Fruit fly (Drosophila melanogaster) whole organism, adult: ENCODE measurements around the gene gwl.

ENCODE experiments used
- CG11617 ChIP-seq: fragments of 200-800 bp; sonication (Bioruptor generic); optimal IDR thresholded peaks from 2 replicates; lab custom pipeline; 2017; ENCODE audit warnings: mild to moderate bottlenecking, missing biosample characterization, missing genetic modification reagents, missing genetic modification characterization
- CG12768 ChIP-seq: fragments of 200-800 bp; sonication (Bioruptor generic); optimal IDR thresholded peaks from 2 replicates; lab custom pipeline; 2017; ENCODE audit warnings: missing biosample characterization, missing genetic modification characterization, mild to moderate bottlenecking, moderate library complexity, missing genetic modification reagents
- CG14711 ChIP-seq: fragments of 200-800 bp; sonication (Bioruptor generic); optimal IDR thresholded peaks from 2 replicates; lab custom pipeline; 2018; ENCODE audit warnings: missing biosample characterization, mild to moderate bottlenecking, missing genetic modification characterization, moderate library complexity
- CG33017 ChIP-seq: fragments of 200-800 bp; sonication (Bioruptor generic); optimal IDR thresholded peaks from 2 replicates; lab custom pipeline; 2018; ENCODE audit warnings: missing biosample characterization, mild to moderate bottlenecking, missing genetic modification characterization, moderate library complexity
- CG7045 ChIP-seq: fragments of 200-800 bp; sonication (Bioruptor generic); optimal IDR thresholded peaks from 2 replicates; lab custom pipeline; 2017; ENCODE audit warnings: missing biosample characterization, mild to moderate bottlenecking, missing genetic modification characterization
- Clk ChIP-seq: fragments of 200-800 bp; sonication (Bioruptor generic); optimal IDR thresholded peaks from 2 replicates; lab custom pipeline; 2017; ENCODE audit warnings: missing biosample characterization, missing genetic modification characterization
- Crg-1 ChIP-seq: fragments of 200-800 bp; sonication (Bioruptor generic); optimal IDR thresholded peaks from 2 replicates; lab custom pipeline; 2016; ENCODE audit warnings: missing biosample characterization, missing genetic modification characterization
- bab1 ChIP-seq: fragments of 200-800 bp; sonication (Bioruptor generic); optimal IDR thresholded peaks from 3 replicates; lab custom pipeline; 2019; ENCODE audit warnings: missing biosample characterization, mild to moderate bottlenecking, missing genetic modification characterization, moderate library complexity
- cic ChIP-seq: fragments of 200-800 bp; sonication (Bioruptor generic); optimal IDR thresholded peaks from 2 replicates; lab custom pipeline; 2017; ENCODE audit warnings: missing biosample characterization, mild to moderate bottlenecking, missing genetic modification characterization, moderate library complexity
- cnc ChIP-seq, 2 experiments: fragments of >200 bp; optimal IDR thresholded peaks; 2 replicates each; lab custom pipeline; 2017
- kay ChIP-seq: fragments of 200-800 bp; sonication (Bioruptor generic); peaks from one replicate; lab custom pipeline; 2016; ENCODE audit warnings: missing biosample characterization, missing genetic modification characterization, borderline replicate concordance
- pad ChIP-seq: fragments of 200-800 bp; sonication (Bioruptor generic); optimal IDR thresholded peaks from 3 replicates; lab custom pipeline; 2017; ENCODE audit warnings: missing biosample characterization, missing genetic modification characterization, mild to moderate bottlenecking, moderate library complexity, missing genetic modification reagents
- tj ChIP-seq: fragments of 200-800 bp; sonication (Bioruptor generic); optimal IDR thresholded peaks from 3 replicates; lab custom pipeline; 2017; ENCODE audit warnings: missing biosample characterization, mild to moderate bottlenecking, missing genetic modification characterization, moderate library complexity
- toe ChIP-seq: fragments of 200-800 bp; sonication (Bioruptor generic); optimal IDR thresholded peaks from 2 replicates; lab custom pipeline; 2016; ENCODE audit warnings: missing biosample characterization, missing genetic modification characterization

- no peak for TF ChIP-seq pad (GFP tag; lab: Kevin White, UChicago)
- TF ChIP-seq cic (GFP tag; lab: Kevin White, UChicago), result no peak
- no peak for TF ChIP-seq toe
- no peak for TF ChIP-seq cnc (optimal IDR thresholded peaks at IDR 0.05; lab: Kevin White, UChicago)
- no peak for TF ChIP-seq Clk (GFP tag; lab: Kevin White, UChicago)
- TF ChIP-seq tj (GFP tag; lab: Kevin White, UChicago), result no peak
- no peak for TF ChIP-seq CG7045 (GFP tag; lab: Kevin White, UChicago)
- TF ChIP-seq bab1 (GFP tag; lab: Kevin White, UChicago), result no peak
- no peak for TF ChIP-seq kay
- no peak for TF ChIP-seq CG14711 (tag; lab: Kevin White, UChicago)
- TF ChIP-seq Crg-1 (GFP tag; lab: Kevin White, UChicago), result no peak
- TF ChIP-seq CG11617 (GFP tag; lab: Kevin White, UChicago), result no peak
- no peak for TF ChIP-seq CG33017 (tag; lab: Kevin White, UChicago)
- TF ChIP-seq CG12768 (GFP tag; lab: Kevin White, UChicago), result no peak
Measured at dm6 chr3R:18726334-18726733, 19.8 kb upstream of the gwl start, which contains the start of gene CG7714.
